Worm (Caenorhabditis elegans): ENCODE results near the gene mtr-4.

ce11 chrIV:9840984-9841590 is 15.6 kb downstream of the mtr-4 start, which contains the start of the genes kin-24 and msp-56:
- no peak for TF ChIP-seq snpc-3.4 (tag; optimal IDR thresholded peaks at IDR 0.05)
- TF ChIP-seq rcor-1 (GFP tag; IDR thresholded peaks at IDR 0.05) = no peak
- no peak for TF ChIP-seq efl-1 (GFP tag; optimal IDR thresholded peaks at IDR 0.05)
- no peak for TF ChIP-seq ama-1 (optimal IDR thresholded peaks at IDR 0.05)
- TF ChIP-seq ama-1 (GFP tag; optimal IDR thresholded peaks at IDR 0.05) = no peak
- no peak for TF ChIP-seq ztf-6 (GFP tag; IDR thresholded peaks at IDR 0.05)
- no peak for TF ChIP-seq unc-62 (GFP tag; optimal IDR thresholded peaks at IDR 0.05)
- TF ChIP-seq pha-4 (tag; optimal IDR thresholded peaks at IDR 0.05) = no peak
- TF ChIP-seq mxl-1 (tag; optimal IDR thresholded peaks at IDR 0.05) = no peak
- no peak for TF ChIP-seq nfya-1 (tag; optimal IDR thresholded peaks at IDR 0.05; ENCODE audit: borderline replicate concordance, insufficient read depth)
- TF ChIP-seq attf-6 (GFP tag; IDR thresholded peaks at IDR 0.05) = no peak
- no peak for TF ChIP-seq lin-54 (GFP tag; optimal IDR thresholded peaks at IDR 0.05)
- no peak for TF ChIP-seq snpc-4 (GFP tag; optimal IDR thresholded peaks at IDR 0.05)
- TF ChIP-seq snpc-4 (tag; optimal IDR thresholded peaks at IDR 0.05) = no peak
- no peak for TF ChIP-seq ceh-27 (GFP tag; optimal IDR thresholded peaks at IDR 0.05)
- no peak for TF ChIP-seq hsf-1 (GFP tag; IDR thresholded peaks at IDR 0.05)
